Worm (Caenorhabditis elegans) whole organism, L1 larva: ENCODE measurements around the gene C29A12.22.

Experiments
- C04F5.9 ChIP-seq: sonication (generic microtip); optimal IDR thresholded peaks from 2 replicates; lab custom pipeline; 2016; ENCODE audit warnings: missing genetic modification characterization, missing compliant biosample characterization
- C16A3.4 ChIP-seq: fragments of 150-350 bp; optimal IDR thresholded peaks from 2 replicates; lab custom pipeline; 2014; ENCODE audit warnings: missing biosample characterization, missing genetic modification characterization
- C34B4.2 ChIP-seq: sonication (generic microtip); optimal IDR thresholded peaks from 2 replicates; lab custom pipeline; 2017; ENCODE audit warnings: mild to moderate bottlenecking, missing genetic modification characterization, missing compliant biosample characterization
- Y116A8C.19 ChIP-seq: sonication (generic microtip); optimal IDR thresholded peaks from 2 replicates; lab custom pipeline; 2016; ENCODE audit warnings: missing compliant biosample characterization, missing genetic modification characterization, borderline replicate concordance
- aha-1 ChIP-seq: fragments of 150-350 bp; optimal IDR thresholded peaks from 2 replicates; lab custom pipeline; 2014; ENCODE audit warnings: missing biosample characterization, missing genetic modification characterization
- alr-1 ChIP-seq: fragments of 200-800 bp; sonication (Bioruptor generic); optimal IDR thresholded peaks from 2 replicates; lab custom pipeline; 2018; ENCODE audit warnings: borderline replicate concordance, mild to moderate bottlenecking, missing genetic modification characterization, missing compliant biosample characterization
- aly-2 ChIP-seq: fragments of 150-350 bp; optimal IDR thresholded peaks from 2 replicates; lab custom pipeline; 2014; ENCODE audit warnings: missing biosample characterization, missing genetic modification characterization
- ama-1 ChIP-seq: fragments of 150-350 bp; optimal IDR thresholded peaks from 2 replicates; lab custom pipeline; 2014
- ceh-82 ChIP-seq, 3 experiments: fragments of 150-350 bp in 1 of 3; sonication (generic microtip) in 2 of 3; optimal IDR thresholded peaks; 2 replicates each; lab custom pipeline; 2014 to 2017; ENCODE audit warnings: missing biosample characterization in 3 of 3, missing genetic modification characterization in 3 of 3
- ces-1 ChIP-seq: fragments of 150-350 bp; optimal IDR thresholded peaks from 2 replicates; lab custom pipeline; 2014; ENCODE audit warnings: missing biosample characterization, missing genetic modification reagents, missing genetic modification characterization
- dsc-1 ChIP-seq: sonication (generic microtip); optimal IDR thresholded peaks from 2 replicates; lab custom pipeline; 2016; ENCODE audit warnings: mild to moderate bottlenecking, missing genetic modification characterization, missing compliant biosample characterization
- efl-3 ChIP-seq: fragments of 200-800 bp; sonication (Bioruptor generic); optimal IDR thresholded peaks from 2 replicates; lab custom pipeline; 2018; ENCODE audit warnings: mild to moderate bottlenecking, missing genetic modification characterization, missing compliant biosample characterization
- elt-2 ChIP-seq: sonication (generic microtip); optimal IDR thresholded peaks from 2 replicates; lab custom pipeline; 2016; ENCODE audit warnings: missing genetic modification characterization, mild to moderate bottlenecking, inconsistent platforms, missing compliant biosample characterization, missing genetic modification reagents
- ets-5 ChIP-seq: fragments of 200-800 bp; sonication (Bioruptor generic); IDR thresholded peaks from 2 replicates; pipeline ENCODE4 v1.3.6; 2022; ENCODE audit warnings: missing genetic modification characterization, missing compliant biosample characterization
- fkh-4 ChIP-seq: sonication (generic microtip); optimal IDR thresholded peaks from 2 replicates; lab custom pipeline; 2016; ENCODE audit warnings: missing compliant biosample characterization, missing genetic modification characterization, borderline replicate concordance
- fkh-8 ChIP-seq: sonication (generic microtip); optimal IDR thresholded peaks from 2 replicates; lab custom pipeline; 2016; ENCODE audit warnings: mild to moderate bottlenecking, missing genetic modification characterization, missing compliant biosample characterization
- fos-1 ChIP-seq: fragments of 150-350 bp; optimal IDR thresholded peaks from 2 replicates; lab custom pipeline; 2014; ENCODE audit warnings: missing biosample characterization, missing genetic modification characterization
- hpl-2 ChIP-seq: fragments of 150-350 bp; optimal IDR thresholded peaks from 2 replicates; lab custom pipeline; 2014; ENCODE audit warnings: missing biosample characterization, missing genetic modification reagents, missing genetic modification characterization
- lin-13 ChIP-seq: fragments of 150-350 bp; optimal IDR thresholded peaks from 2 replicates; lab custom pipeline; 2014; ENCODE audit warnings: missing biosample characterization, missing genetic modification reagents, missing genetic modification characterization
- lin-35 ChIP-seq, 2 experiments: fragments of 150-350 bp; optimal IDR thresholded peaks; 2 replicates each; lab custom pipeline; 2014; ENCODE audit warnings: missing biosample characterization in 2 of 2, missing genetic modification characterization in 2 of 2, missing genetic modification reagents in 2 of 2
- lin-39 ChIP-seq: fragments of 150-350 bp; optimal IDR thresholded peaks from 2 replicates; lab custom pipeline; 2014; ENCODE audit warnings: missing biosample characterization, missing genetic modification reagents, missing genetic modification characterization
- lir-3 ChIP-seq: sonication (generic microtip); optimal IDR thresholded peaks from 2 replicates; lab custom pipeline; 2016; ENCODE audit warnings: mild to moderate bottlenecking, missing genetic modification characterization, moderate library complexity, missing compliant biosample characterization; ENCODE audit not compliant: poor library complexity
- lsy-2 ChIP-seq, 2 experiments: fragments of 150-350 bp; optimal IDR thresholded peaks; 2 replicates each; lab custom pipeline; 2014; ENCODE audit warnings: missing biosample characterization in 2 of 2, missing genetic modification characterization in 2 of 2
- mdl-1 ChIP-seq, 2 experiments: fragments of 150-350 bp; optimal IDR thresholded peaks; 2 replicates each; lab custom pipeline; 2014 to 2017; ENCODE audit warnings: missing biosample characterization in 2 of 2, missing genetic modification characterization in 2 of 2, inconsistent platforms in 1 of 2
- mef-2 ChIP-seq: fragments of 150-350 bp; optimal IDR thresholded peaks from 2 replicates; lab custom pipeline; 2014; ENCODE audit warnings: missing biosample characterization, missing genetic modification characterization
- mep-1 ChIP-seq: fragments of 150-350 bp; optimal IDR thresholded peaks from 2 replicates; lab custom pipeline; 2014; ENCODE audit warnings: missing biosample characterization, missing genetic modification characterization
- nhr-11 ChIP-seq: fragments of 150-350 bp; optimal IDR thresholded peaks from 2 replicates; lab custom pipeline; 2014; ENCODE audit warnings: missing biosample characterization, missing genetic modification characterization
- nhr-19 ChIP-seq: fragments of 200-800 bp; sonication (Bioruptor generic); conservative IDR thresholded peaks from 2 replicates; pipeline ENCODE4 v1.3.6; 2022; ENCODE audit warnings: missing genetic modification characterization, missing compliant biosample characterization
- nhr-20 ChIP-seq: sonication (generic microtip); optimal IDR thresholded peaks from 2 replicates; lab custom pipeline; 2016; ENCODE audit warnings: mild to moderate bottlenecking, missing genetic modification characterization, missing compliant biosample characterization
- nhr-237 ChIP-seq: fragments of 150-350 bp; optimal IDR thresholded peaks from 2 replicates; lab custom pipeline; 2014; ENCODE audit warnings: missing biosample characterization, missing genetic modification characterization
- nhr-47 ChIP-seq: sonication (generic microtip); optimal IDR thresholded peaks from 2 replicates; lab custom pipeline; 2016; ENCODE audit warnings: mild to moderate bottlenecking, missing genetic modification characterization, moderate library complexity, missing compliant biosample characterization
- nhr-71 ChIP-seq: sonication (generic microtip); optimal IDR thresholded peaks from 2 replicates; lab custom pipeline; 2016; ENCODE audit warnings: mild to moderate bottlenecking, missing genetic modification characterization, moderate library complexity, missing compliant biosample characterization
- nhr-76 ChIP-seq: sonication (generic microtip); optimal IDR thresholded peaks from 2 replicates; lab custom pipeline; 2017; ENCODE audit warnings: missing biosample characterization, missing genetic modification characterization
- nhr-77 ChIP-seq: fragments of 150-350 bp; optimal IDR thresholded peaks from 2 replicates; lab custom pipeline; 2014; ENCODE audit warnings: missing biosample characterization, missing genetic modification characterization
- nhr-84 ChIP-seq: sonication (generic microtip); optimal IDR thresholded peaks from 2 replicates; lab custom pipeline; 2017; ENCODE audit warnings: missing biosample characterization, missing genetic modification characterization
- nhr-90 ChIP-seq: sonication (generic microtip); optimal IDR thresholded peaks from 2 replicates; lab custom pipeline; 2016; ENCODE audit warnings: mild to moderate bottlenecking, missing genetic modification characterization, missing compliant biosample characterization; ENCODE audit not compliant: poor library complexity
- pag-3 ChIP-seq: sonication (generic microtip); optimal IDR thresholded peaks from 2 replicates; lab custom pipeline; 2017; ENCODE audit warnings: missing genetic modification characterization, mild to moderate bottlenecking, missing compliant biosample characterization, antibody characterized with exemption, borderline replicate concordance; ENCODE audit not compliant: insufficient read depth
- snu-23 ChIP-seq: sonication (generic microtip); optimal IDR thresholded peaks from 2 replicates; lab custom pipeline; 2016; ENCODE audit warnings: missing genetic modification characterization, missing compliant biosample characterization
- sox-4 ChIP-seq: sonication (generic microtip); optimal IDR thresholded peaks from 2 replicates; lab custom pipeline; 2016; ENCODE audit warnings: missing genetic modification characterization, missing compliant biosample characterization
- unc-62 ChIP-seq: fragments of 150-350 bp; optimal IDR thresholded peaks from 2 replicates; lab custom pipeline; 2014; ENCODE audit warnings: missing biosample characterization, missing genetic modification reagents, missing genetic modification characterization
- unc-86 ChIP-seq: sonication (generic microtip); optimal IDR thresholded peaks from 2 replicates; lab custom pipeline; 2016; ENCODE audit warnings: missing genetic modification characterization, missing compliant biosample characterization
- unc-98 ChIP-seq: fragments of 200-800 bp; sonication (Bioruptor generic); IDR thresholded peaks from 2 replicates; pipeline ENCODE4 v1.3.6; 2022; ENCODE audit warnings: missing genetic modification characterization, missing compliant biosample characterization
- xbp-1 ChIP-seq: sonication (generic microtip); optimal IDR thresholded peaks from 2 replicates; lab custom pipeline; 2016; ENCODE audit warnings: missing genetic modification characterization, missing compliant biosample characterization

The C29A12.22 gene

ce11 chrV:10793498-10793897 lies 18.4 kb upstream of the C29A12.22 start, which contains the start of gene ule-3:
Gene ule-3, plus strand, starts transcription at chrV:10793798.
- TF ChIP-seq snu-23 = no peak

- TF ChIP-seq unc-98 (no peak), unc-62 (GFP tag; lab: Kevin White, UChicago) (no peak), aha-1 (tag; lab: Kevin White, UChicago) (no peak), lsy-2 (tag; optimal IDR thresholded peaks at IDR 0.05; lab: Kevin White, UChicago) (no peak), lin-13 (GFP tag; lab: Kevin White, UChicago) (no peak), sox-4 (tag; lab: Kevin White, UChicago) (no peak), hpl-2 (GFP tag; lab: Kevin White, UChicago) (no peak), ama-1 (no peak), nhr-84 (tag; lab: Kevin White, UChicago) (no peak), lir-3 (tag; lab: Kevin White, UChicago) (no peak), Y116A8C.19 (tag; lab: Kevin White, UChicago) (no peak), xbp-1 (tag; lab: Kevin White, UChicago) (no peak)
- TF ChIP-seq, all 84 proteins: peak for 0
Measured at ce11 chrV:10794463-10794862, 17.4 kb upstream of the C29A12.22 start.

ce11 chrV:10795494-10795893 lies 16.4 kb upstream of the C29A12.22 start, which contains the start of gene D1054.19:
Gene D1054.19, plus strand, starts transcription at chrV:10795794.
- TF ChIP-seq nhr-77 (tag; lab: Kevin White, UChicago) (no peak), dsc-1 (tag; lab: Kevin White, UChicago) (no peak), mef-2 (tag; lab: Kevin White, UChicago) (no peak), fkh-4 (no peak), elt-2 (no peak)

- no peak for TF ChIP-seq nhr-11 (tag; lab: Kevin White, UChicago)
- no peak for TF ChIP-seq nhr-77 (tag; lab: Kevin White, UChicago)
- TF ChIP-seq sox-4 (tag; lab: Kevin White, UChicago) = no peak
- TF ChIP-seq ceh-82 (tag; optimal IDR thresholded peaks at IDR 0.05; lab: Kevin White, UChicago) = no peak
- no peak for TF ChIP-seq pag-3 (tag; lab: Kevin White, UChicago)
- TF ChIP-seq fos-1 (tag; lab: Kevin White, UChicago) = no peak
- no peak for TF ChIP-seq C04F5.9
- TF ChIP-seq mdl-1 (tag; optimal IDR thresholded peaks at IDR 0.05; lab: Kevin White, UChicago) = no peak
Measured at ce11 chrV:10798090-10798489, 13.8 kb upstream of the C29A12.22 start, which contains the start of gene srh-184. Gene srh-184, minus strand, starts transcription at chrV:10798190.

ce11 chrV:10801154-10801553 lies 10.7 kb upstream of the C29A12.22 start, which contains the start of gene D1054.18:
Gene D1054.18, minus strand, starts transcription at chrV:10801198.
- TF ChIP-seq nhr-76 (tag; lab: Kevin White, UChicago) (no peak), lin-35 (GFP tag; optimal IDR thresholded peaks at IDR 0.05; lab: Kevin White, UChicago) (peak in 1 of 2 experiments; percentile 28), Y116A8C.19 (tag; lab: Kevin White, UChicago) (no peak), aha-1 (tag; lab: Kevin White, UChicago) (no peak), ets-5 (GFP tag; lab: Robert Waterston, UW) (no peak), efl-3 (GFP tag; lab: Kevin White, UChicago) (no peak), lir-3 (tag; lab: Kevin White, UChicago) (no peak), fkh-8 (tag; lab: Kevin White, UChicago) (no peak), unc-86 (tag; lab: Kevin White, UChicago) (no peak), lin-39 (tag; lab: Kevin White, UChicago) (no peak), C16A3.4 (tag; lab: Kevin White, UChicago) (no peak), unc-62 (GFP tag; lab: Kevin White, UChicago) (no peak), elt-2 (peak; percentile 94), nhr-71 (peak; percentile 25), alr-1 (tag; lab: Kevin White, UChicago) (no peak), nhr-19 (GFP tag; lab: Robert Waterston, UW) (no peak), fos-1 (tag; lab: Kevin White, UChicago) (no peak), ceh-82 (tag; optimal IDR thresholded peaks at IDR 0.05; lab: Kevin White, UChicago) (no peak), fkh-4 (no peak), sox-4 (tag; lab: Kevin White, UChicago) (no peak), aly-2 (tag; lab: Kevin White, UChicago) (no peak), nhr-90 (tag; lab: Kevin White, UChicago) (peak; percentile 12), nhr-237 (tag; lab: Kevin White, UChicago) (no peak), mep-1 (tag; lab: Kevin White, UChicago) (no peak), nhr-20 (tag; lab: Kevin White, UChicago) (peak; percentile 0), nhr-47 (tag; lab: Kevin White, UChicago) (no peak), ces-1 (GFP tag; lab: Kevin White, UChicago) (no peak), ama-1 (no peak), pag-3 (tag; lab: Kevin White, UChicago) (no peak), snu-23 (no peak), C34B4.2 (tag; lab: Kevin White, UChicago) (no peak)
